Worm (Caenorhabditis elegans): ENCODE data around the gene R04A9.7.

R04A9.7 gene

DNA sequence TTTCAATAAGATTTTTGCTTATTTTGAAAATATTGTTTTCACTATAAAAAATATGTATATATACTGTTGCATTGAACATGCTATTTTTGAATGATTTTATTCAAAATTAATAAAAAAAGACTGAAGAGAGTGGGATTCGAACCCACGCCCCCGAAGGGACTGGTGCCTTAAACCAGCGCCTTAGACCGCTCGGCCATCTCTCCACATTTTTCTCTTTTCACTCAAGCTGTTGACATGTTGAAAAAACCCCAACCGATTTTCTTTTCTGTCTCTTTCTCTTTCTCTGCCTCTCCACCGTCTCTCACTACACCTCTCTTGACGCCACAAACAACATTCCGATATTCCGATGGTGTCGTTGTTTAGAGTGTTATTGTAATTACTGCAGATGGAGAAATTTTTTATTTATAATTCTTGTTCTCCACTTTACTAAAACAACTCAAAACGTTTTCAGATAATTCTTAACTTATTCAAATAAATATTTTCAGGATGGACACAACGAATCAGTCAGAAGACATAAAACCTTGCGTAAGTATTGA, 41.5 kb downstream of the R04A9.7 start, which contains the start of gene sor-3 (continued):
- TF ChIP-seq tbx-9 (tag; optimal IDR thresholded peaks at IDR 0.05; ENCODE audit: borderline replicate concordance) (no peak), F57C9.4 (tag; optimal IDR thresholded peaks at IDR 0.05) (no peak), ztf-26 (tag; optimal IDR thresholded peaks at IDR 0.05) (peak; percentile 39), lin-40 (tag; optimal IDR thresholded peaks at IDR 0.05) (peak; percentile 91), pbrm-1 (GFP tag; IDR thresholded peaks at IDR 0.05) (peak; percentile 79), rec-8 (tag; optimal IDR thresholded peaks at IDR 0.05) (peak; percentile 64 to 71), let-526 (GFP tag; IDR thresholded peaks at IDR 0.05) (peak; percentile 83; the same call in 1 of the 2 replicates), lin-35 (GFP tag; optimal IDR thresholded peaks at IDR 0.05) (peak in 1 of 3 experiments; percentile 71), F39B2.1 (GFP tag; IDR thresholded peaks at IDR 0.05) (no peak), ceh-79 (tag; optimal IDR thresholded peaks at IDR 0.05) (no peak), ceh-40 (GFP tag; IDR thresholded peaks at IDR 0.05) (0 out of 2 replicates have a peak, but pooled peaks have one; percentile 38), cebp-1 (GFP tag; IDR thresholded peaks at IDR 0.05) (no peak), cebp-1 (tag; optimal IDR thresholded peaks at IDR 0.05) (no peak), rpc-1 (optimal IDR thresholded peaks at IDR 0.05) (peak; percentile 97), rpc-1 (tag; optimal IDR thresholded peaks at IDR 0.05) (peak; percentile 96), unc-62 (GFP tag; optimal IDR thresholded peaks at IDR 0.05) (no peak), madf-6 (GFP tag; IDR thresholded peaks at IDR 0.05) (peak; percentile 45; the same call in 1 of the 2 replicates), ccch-3 (GFP tag; optimal IDR thresholded peaks at IDR 0.05) (no peak), zim-3 (tag; optimal IDR thresholded peaks at IDR 0.05) (no peak), ekl-4 (GFP tag; IDR thresholded peaks at IDR 0.05) (peak; percentile 67), hlh-12 (tag; optimal IDR thresholded peaks at IDR 0.05) (peak; percentile 47), nhr-90 (tag; optimal IDR thresholded peaks at IDR 0.05) (peak; percentile 84), hmg-20 (GFP tag; IDR thresholded peaks at IDR 0.05) (0 out of 2 replicates have a peak, but pooled peaks have one; percentile 42), lsy-27 (tag; optimal IDR thresholded peaks at IDR 0.05; ENCODE audit: borderline replicate concordance, insufficient read depth) (peak; percentile 74), ztf-6 (GFP tag; IDR thresholded peaks at IDR 0.05) (peak; percentile 24; the same call in 1 of the 2 replicates), ZK185.1 (tag; optimal IDR thresholded peaks at IDR 0.05; ENCODE audit: poor library complexity, severe bottlenecking) (peak; percentile 73), attf-6 (GFP tag; IDR thresholded peaks at IDR 0.05) (0 out of 2 replicates have a peak, but pooled peaks have one; percentile 24), ama-1 (optimal IDR thresholded peaks at IDR 0.05) (no peak), ama-1 (GFP tag; optimal IDR thresholded peaks at IDR 0.05) (peak; percentile 44 to 60), Y56A3A.18 (GFP tag; IDR thresholded peaks at IDR 0.05) (0 out of 2 replicates have a peak, but pooled peaks have one; percentile 35), Y53G8AR.9 (GFP tag; conservative IDR thresholded peaks at IDR 0.05) (peak; percentile 65; the same call in 1 of the 2 replicates), sea-2 (GFP tag; IDR thresholded peaks at IDR 0.05) (no peak), madf-8 (GFP tag; conservative IDR thresholded peaks at IDR 0.05) (no peak), F23B12.7 (tag; optimal IDR thresholded peaks at IDR 0.05; ENCODE audit: insufficient read depth) (peak; percentile 94), chd-7 (tag; optimal IDR thresholded peaks at IDR 0.05) (peak; percentile 64), Y67H2A.10 (GFP tag; conservative IDR thresholded peaks at IDR 0.05) (no peak; the same call in 1 of the 2 replicates), F10E7.11 (tag; optimal IDR thresholded peaks at IDR 0.05) (no peak), B0035.1 (tag; optimal IDR thresholded peaks at IDR 0.05) (peak; percentile 82), mes-4 (tag; optimal IDR thresholded peaks at IDR 0.05) (peak; percentile 66), mcd-1 (GFP tag; IDR thresholded peaks at IDR 0.05) (no peak; the same call in 1 of the 2 replicates)
